Worm (Caenorhabditis elegans) whole organism, midembryonic: Measurements from ENCODE around the gene jamp-1.

Experiments
- flt-1 ChIP-seq: fragments of 200-800 bp; sonication (Bioruptor generic); IDR thresholded peaks from 2 replicates; pipeline ENCODE4 v1.3.6; 2022; ENCODE audit warnings: missing genetic modification characterization, missing compliant biosample characterization
- ztf-23 ChIP-seq: fragments of 200-800 bp; sonication (Bioruptor generic); IDR thresholded peaks from 2 replicates; pipeline ENCODE4 v1.3.6; 2022; ENCODE audit warnings: missing genetic modification reagents, missing genetic modification characterization, missing compliant biosample characterization

- TF ChIP-seq flt-1 (no peak), ztf-23 (no peak)
Measured at ce11 chrV:6095829-6096228, 44.8 kb upstream of the jamp-1 start, which contains the start of gene Y38A10A.7.
